Worm (Caenorhabditis elegans): ENCODE results near the gene C24D10.49.

Gene C24D10.49

ce11 chrIV:5183755-5184166, 26.6 kb upstream of the C24D10.49 start, which contains the start of gene W03F8.4 (continued):
- TF ChIP-seq grh-1 (GFP tag; IDR thresholded peaks at IDR 0.05) (peak; percentile 98), tlp-1 (tag; optimal IDR thresholded peaks at IDR 0.05) (no peak), pqm-1 (tag; optimal IDR thresholded peaks at IDR 0.05) (no peak), F16B12.6 (tag; optimal IDR thresholded peaks at IDR 0.05) (peak; percentile 75), jun-1 (tag; optimal IDR thresholded peaks at IDR 0.05) (peak; percentile 92), lsy-2 (tag; optimal IDR thresholded peaks at IDR 0.05) (peak; percentile 95 to 96), C34B4.2 (tag; optimal IDR thresholded peaks at IDR 0.05) (peak; percentile 31), isw-1 (GFP tag; IDR thresholded peaks at IDR 0.05) (peak; percentile 93), snu-23 (GFP tag; optimal IDR thresholded peaks at IDR 0.05) (peak; percentile 98), snpc-4 (tag; optimal IDR thresholded peaks at IDR 0.05) (peak; percentile 90), blmp-1 (tag; optimal IDR thresholded peaks at IDR 0.05) (peak; percentile 100), Y116A8C.19 (tag; optimal IDR thresholded peaks at IDR 0.05; ENCODE audit: borderline replicate concordance) (peak; percentile 37), nhr-19 (GFP tag; conservative IDR thresholded peaks at IDR 0.05) (peak; percentile 96), rnt-1 (tag; optimal IDR thresholded peaks at IDR 0.05) (peak; percentile 97), alr-1 (tag; optimal IDR thresholded peaks at IDR 0.05; ENCODE audit: borderline replicate concordance) (no peak), lin-15B (tag; optimal IDR thresholded peaks at IDR 0.05) (peak; percentile 89), mep-1 (tag; optimal IDR thresholded peaks at IDR 0.05) (peak; percentile 98), ceh-90 (tag; optimal IDR thresholded peaks at IDR 0.05) (peak; percentile 55), hlh-17 (GFP tag; optimal IDR thresholded peaks at IDR 0.05; ENCODE audit: borderline replicate concordance) (no peak), sptf-1 (tag; optimal IDR thresholded peaks at IDR 0.05) (no peak), ceh-82 (tag; optimal IDR thresholded peaks at IDR 0.05) (peak; percentile 92 to 96 (median 95)), ceh-88 (GFP tag; IDR thresholded peaks at IDR 0.05) (peak; percentile 93), irx-1 (tag; optimal IDR thresholded peaks at IDR 0.05) (peak; percentile 93), nhr-47 (tag; optimal IDR thresholded peaks at IDR 0.05) (peak; percentile 98), xbp-1 (tag; optimal IDR thresholded peaks at IDR 0.05) (peak; percentile 94), nhr-11 (tag; optimal IDR thresholded peaks at IDR 0.05) (peak; percentile 89), efl-1 (optimal IDR thresholded peaks at IDR 0.05) (peak; percentile 96 to 100), efl-1 (GFP tag; optimal IDR thresholded peaks at IDR 0.05 in 1 of 2) (peak; percentile 99 to 100), nhr-77 (tag; optimal IDR thresholded peaks at IDR 0.05) (peak; percentile 88), fos-1 (tag; optimal IDR thresholded peaks at IDR 0.05) (peak; percentile 83), efl-3 (GFP tag; optimal IDR thresholded peaks at IDR 0.05) (peak; percentile 78), aly-2 (tag; optimal IDR thresholded peaks at IDR 0.05) (peak; percentile 85), sup-37 (GFP tag; optimal IDR thresholded peaks at IDR 0.05) (peak; percentile 92), lin-35 (GFP tag; optimal IDR thresholded peaks at IDR 0.05) (peak; percentile 99), lin-39 (tag; optimal IDR thresholded peaks at IDR 0.05) (peak; percentile 96), swsn-7 (tag; optimal IDR thresholded peaks at IDR 0.05) (peak; percentile 96), elt-2 (tag; optimal IDR thresholded peaks at IDR 0.05) (peak; percentile 82), nhr-20 (tag; optimal IDR thresholded peaks at IDR 0.05) (peak; percentile 96), C16A3.4 (tag; optimal IDR thresholded peaks at IDR 0.05) (peak; percentile 96)

- TF ChIP-seq unc-130 (tag; optimal IDR thresholded peaks at IDR 0.05) (no peak), nhr-19 (GFP tag; conservative IDR thresholded peaks at IDR 0.05) (no peak), C04F5.9 (tag; optimal IDR thresholded peaks at IDR 0.05) (no peak), mab-9 (GFP tag; IDR thresholded peaks at IDR 0.05) (no peak), nhr-20 (tag; optimal IDR thresholded peaks at IDR 0.05) (no peak), pag-3 (tag; optimal IDR thresholded peaks at IDR 0.05; ENCODE audit: borderline replicate concordance, insufficient read depth) (no peak)
Observed at ce11 chrIV:5173032-5173431, 15.9 kb upstream of the C24D10.49 start, which contains the start of gene lam-1. TSS of gene lam-1 (plus strand) at chrIV:5173332.

Measured in whole organism, L1 larva.